Worm (Caenorhabditis elegans): ENCODE data around the gene cyp-14A2.

DNA sequence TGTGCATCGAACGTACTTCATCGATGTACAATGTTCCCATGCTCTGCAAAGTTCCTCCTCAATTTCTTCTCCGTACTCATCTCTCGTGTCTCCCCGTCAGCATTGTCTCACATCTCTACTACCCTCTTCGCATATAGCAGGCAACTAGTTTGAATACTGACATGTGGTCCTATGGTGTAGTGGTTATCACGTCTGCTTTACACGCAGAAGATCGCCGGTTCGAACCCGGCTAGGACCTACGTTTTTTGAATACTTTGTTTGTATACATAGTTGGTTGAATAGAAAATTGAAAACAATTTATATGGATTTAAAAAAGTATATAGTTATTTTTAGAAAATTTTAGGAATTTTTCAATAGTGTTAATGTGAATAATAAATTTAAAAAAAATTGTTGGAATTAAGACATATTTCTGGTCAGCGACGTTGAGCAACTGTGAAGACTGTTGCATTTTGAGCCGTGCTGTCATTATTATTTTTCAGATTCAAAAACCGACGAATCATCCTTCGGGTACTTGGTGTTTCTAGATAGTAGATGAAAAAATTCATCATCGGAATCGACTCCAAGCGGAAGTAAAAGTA is 37.5 kb upstream of the cyp-14A2 start:
- TF ChIP-seq him-1 (tag; optimal IDR thresholded peaks at IDR 0.05) (peak; percentile 89), dao-5 (tag; optimal IDR thresholded peaks at IDR 0.05) (peak; percentile 93), W03F9.2 (tag; optimal IDR thresholded peaks at IDR 0.05) (peak; percentile 80)
